Worm (Caenorhabditis elegans) whole organism, dauer: ENCODE results near the gene gar-2.

ENCODE experiments used
- unc-62 ChIP-seq: sonication (generic microtip); optimal IDR thresholded peaks from 2 replicates; lab custom pipeline; 2017; ENCODE audit warnings: missing biosample characterization, missing genetic modification reagents, missing genetic modification characterization

gar-2 gene

ce11 chrIII:6360825-6361224 is 51.7 kb downstream of the gar-2 start:
- no peak for TF ChIP-seq unc-62 (GFP tag; lab: Kevin White, UChicago)

- TF ChIP-seq unc-62 (GFP tag; lab: Kevin White, UChicago), result no peak
Observed at ce11 chrIII:6361560-6361959, 52.4 kb downstream of the gar-2 start.

ce11 chrIII:6362323-6362922 is 53.3 kb downstream of the gar-2 start:
- TF ChIP-seq unc-62 (GFP tag; lab: Kevin White, UChicago), result no peak

- no peak for TF ChIP-seq unc-62 (GFP tag; lab: Kevin White, UChicago)
Observed at ce11 chrIII:6364395-6364794, 55.2 kb downstream of the gar-2 start.

ce11 chrIII:6367712-6368111 is 58.5 kb downstream of the gar-2 start, which contains the start of the genes C56G2.15 and thoc-2:
TSS of gene C56G2.15 (minus strand) at chrIII:6367899.
TSS of gene thoc-2 (plus strand) at chrIII:6368042.
- no peak for TF ChIP-seq unc-62 (GFP tag; lab: Kevin White, UChicago)

- TF ChIP-seq unc-62 (GFP tag; lab: Kevin White, UChicago), result no peak
Observed at ce11 chrIII:6368524-6368923, 59.4 kb downstream of the gar-2 start.
